Worm (Caenorhabditis elegans): ENCODE data around the gene C49H3.16.

DNA sequence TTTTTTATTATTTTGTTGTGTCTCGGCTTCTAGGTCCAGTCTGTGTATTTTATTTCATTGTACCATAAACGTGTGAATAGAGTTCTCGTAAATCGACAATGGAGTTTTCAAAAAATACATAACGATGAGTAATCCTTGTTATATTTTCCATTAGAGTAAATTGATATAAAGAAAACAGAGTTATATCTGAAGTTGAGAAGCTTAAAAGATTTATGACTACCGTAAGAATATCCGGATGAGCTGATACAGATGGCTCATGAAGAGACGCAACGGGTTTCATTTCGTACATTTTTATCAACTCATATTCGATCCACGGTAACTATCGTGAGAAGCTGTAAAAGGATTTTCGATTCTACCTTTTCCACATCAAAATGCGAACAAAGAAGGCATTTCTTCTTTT is 7.6 kb downstream of the C49H3.16 start, which contains the start of gene gcy-8:
- TF ChIP-seq lin-39 (tag; optimal IDR thresholded peaks at IDR 0.05), result no peak
- TF ChIP-seq ZK546.5 (tag; optimal IDR thresholded peaks at IDR 0.05), result no peak
